Worm (Caenorhabditis elegans): ENCODE results near the gene F10E7.9.
"Not testable (repeated sequence)": the region's sequence is repeated elsewhere in the genome, so short reads cannot be mapped to it uniquely, and the experiment has no call there.

F10E7.9 gene

DNA sequence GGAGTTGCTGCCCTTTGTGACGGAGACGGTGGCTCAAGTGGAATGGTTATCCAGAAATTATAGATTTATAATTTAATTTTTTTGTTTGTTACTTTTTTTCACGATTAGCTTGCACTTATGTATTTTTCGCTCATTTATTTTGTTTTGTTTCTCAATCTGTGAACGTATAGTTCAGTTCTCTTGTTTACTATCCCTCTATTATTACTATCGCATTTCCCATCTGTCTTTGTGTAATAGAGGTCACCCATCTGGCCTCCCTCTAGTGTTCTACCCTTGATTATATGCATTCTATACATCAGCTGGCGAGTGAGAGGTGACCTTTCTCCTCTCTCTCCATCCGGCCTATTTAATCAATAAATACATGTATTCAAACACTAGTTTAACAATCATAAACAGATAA lies 25.8 kb downstream of the F10E7.9 start, which contains the start of the genes T02G5.14 and T02G5.15:
Gene T02G5.14, plus strand, starts transcription at position 301 of the 400 bp plus-strand sequence.
Gene T02G5.15, plus strand, starts transcription at position 301 of the 400 bp plus-strand sequence.
- not testable (repeated sequence) for TF ChIP-seq flt-1 (GFP tag; IDR thresholded peaks at IDR 0.05); B0310.2 (tag; optimal IDR thresholded peaks at IDR 0.05); tbx-37 (GFP tag; conservative IDR thresholded peaks at IDR 0.05)

DNA sequence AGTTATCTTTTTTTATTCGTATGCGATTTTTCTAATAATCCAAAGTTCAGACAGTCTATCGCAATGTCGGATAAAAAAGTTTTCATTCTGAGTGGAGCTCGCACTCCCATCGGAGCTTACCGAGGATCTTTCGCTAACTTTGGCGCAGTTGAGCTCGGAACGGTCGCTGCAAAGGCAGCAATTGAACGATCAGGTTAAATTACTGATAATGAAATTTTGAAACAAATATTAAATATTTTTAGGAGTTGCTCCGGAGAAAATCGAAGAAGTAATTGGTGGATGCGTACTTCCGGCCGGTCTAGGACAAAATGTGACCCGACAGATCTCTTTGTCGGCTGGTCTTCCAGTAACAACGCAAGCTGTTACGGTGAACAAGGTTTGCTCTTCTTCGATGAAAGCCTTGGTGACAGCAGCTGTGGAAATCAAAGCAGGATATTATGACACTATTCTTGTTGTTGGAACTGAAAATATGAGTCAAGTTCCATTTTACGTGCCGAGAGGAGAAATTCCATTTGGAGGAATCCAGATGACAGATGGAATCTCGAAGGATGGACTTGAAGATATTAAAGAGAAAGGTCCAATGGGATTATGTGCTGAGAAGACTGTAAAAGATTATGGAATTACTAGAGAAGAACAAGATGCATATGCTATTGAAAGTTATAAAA lies 34.2 kb downstream of the F10E7.9 start, which contains the start of gene T02G5.7:
Gene T02G5.7, plus strand, starts transcription at position 51 of the 665 bp plus-strand sequence.
- no peak for TF ChIP-seq F13C5.2 (tag; optimal IDR thresholded peaks at IDR 0.05)
- TF ChIP-seq flt-1 (GFP tag; IDR thresholded peaks at IDR 0.05), result no peak
- TF ChIP-seq tbx-11 (GFP tag; IDR thresholded peaks at IDR 0.05), result no peak
- no peak for TF ChIP-seq aly-1 (tag; optimal IDR thresholded peaks at IDR 0.05)
- no peak for TF ChIP-seq hnd-1 (tag; optimal IDR thresholded peaks at IDR 0.05)
- TF ChIP-seq ama-1 (optimal IDR thresholded peaks at IDR 0.05), result no peak
- no peak for TF ChIP-seq sea-1 (GFP tag; conservative IDR thresholded peaks at IDR 0.05)
- no peak for TF ChIP-seq ets-7 (tag; optimal IDR thresholded peaks at IDR 0.05)
- TF ChIP-seq tra-4 (tag; optimal IDR thresholded peaks at IDR 0.05), result no peak
- TF ChIP-seq tbx-37 (GFP tag; conservative IDR thresholded peaks at IDR 0.05), result no peak
- TF ChIP-seq B0310.2 (tag; optimal IDR thresholded peaks at IDR 0.05), result no peak
- no peak for TF ChIP-seq pes-1 (GFP tag; IDR thresholded peaks at IDR 0.05)
- no peak for TF ChIP-seq scrt-1 (GFP tag; IDR thresholded peaks at IDR 0.05)
- TF ChIP-seq ceh-36 (tag; optimal IDR thresholded peaks at IDR 0.05), result no peak
- no peak for TF ChIP-seq hmbx-1 (tag; optimal IDR thresholded peaks at IDR 0.05)
- no peak for TF ChIP-seq ceh-13 (GFP tag; optimal IDR thresholded peaks at IDR 0.05)
- no peak for TF ChIP-seq hmg-4 (GFP tag; optimal IDR thresholded peaks at IDR 0.05)

DNA sequence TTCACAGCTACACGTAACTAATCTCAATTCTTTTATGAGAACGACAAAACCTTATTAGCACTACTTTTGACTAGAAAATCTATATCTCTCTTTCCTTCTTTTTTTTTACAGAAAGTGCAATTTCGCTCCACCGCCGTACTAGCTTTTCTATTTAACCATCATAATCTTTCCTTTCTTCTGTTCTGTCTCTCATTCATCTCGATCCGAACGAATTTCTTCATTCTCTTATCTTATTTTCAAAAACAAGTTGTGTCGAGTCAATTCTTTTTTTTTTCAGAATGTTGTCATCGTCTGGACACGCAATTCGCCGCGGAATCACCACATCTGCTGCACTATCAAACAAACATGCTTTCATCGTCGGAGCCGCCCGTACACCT lies 36.3 kb downstream of the F10E7.9 start, which contains the start of gene kat-1:
Gene kat-1, plus strand, starts transcription at position 278 of the 377 bp plus-strand sequence.
- TF ChIP-seq ama-1 (optimal IDR thresholded peaks at IDR 0.05) (no peak), ceh-13 (GFP tag; optimal IDR thresholded peaks at IDR 0.05) (no peak), sea-1 (GFP tag; conservative IDR thresholded peaks at IDR 0.05) (no peak), ceh-36 (tag; optimal IDR thresholded peaks at IDR 0.05) (no peak), hmg-4 (GFP tag; optimal IDR thresholded peaks at IDR 0.05) (no peak), pes-1 (GFP tag; IDR thresholded peaks at IDR 0.05) (no peak), tbx-37 (GFP tag; conservative IDR thresholded peaks at IDR 0.05) (no peak), B0310.2 (tag; optimal IDR thresholded peaks at IDR 0.05) (no peak), ets-7 (tag; optimal IDR thresholded peaks at IDR 0.05) (no peak)

DNA sequence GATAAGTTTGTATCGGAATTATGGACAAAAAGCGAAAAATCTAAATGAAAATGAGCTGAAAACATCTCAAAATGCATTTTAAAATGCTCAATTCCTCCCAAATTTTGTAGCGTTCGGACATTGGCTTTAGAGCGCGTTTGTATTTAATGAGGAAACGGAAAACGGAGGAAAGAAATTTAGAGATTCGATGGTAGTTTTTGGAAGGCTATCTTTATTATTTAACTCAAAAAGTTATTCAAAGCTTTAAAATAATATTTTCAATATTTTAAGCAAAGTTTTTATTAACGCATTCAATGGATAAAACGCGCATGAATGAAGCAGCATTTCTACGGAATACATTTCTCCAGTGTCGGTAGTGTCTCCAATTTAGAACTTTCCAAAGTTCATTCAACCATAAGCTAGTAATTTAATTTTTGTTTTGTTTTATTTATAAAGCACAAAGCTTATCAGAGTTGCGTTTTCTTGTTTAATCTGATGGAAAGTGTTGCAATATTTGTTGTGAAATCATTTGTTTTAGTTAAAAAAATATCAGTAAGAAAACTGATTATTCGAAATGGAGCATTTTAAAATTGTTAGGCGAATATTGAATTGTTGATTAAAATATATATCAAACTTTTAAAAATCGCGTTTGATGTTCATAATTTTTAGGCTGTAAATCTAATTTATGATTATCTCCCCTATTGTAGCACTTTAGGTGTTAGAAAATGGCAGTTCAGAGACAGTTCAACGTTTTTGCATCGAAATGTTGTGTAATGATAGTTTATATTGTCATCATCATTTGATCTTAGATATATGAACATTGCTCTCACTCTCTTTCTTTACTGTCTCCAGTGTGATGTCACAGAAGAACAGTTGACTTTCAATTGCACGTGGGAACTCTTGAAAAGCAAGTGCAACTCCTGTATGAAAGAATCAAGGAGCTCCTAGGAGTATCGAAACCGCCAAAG lies 37.0 kb downstream of the F10E7.9 start:
- TF ChIP-seq tbx-37 (GFP tag; conservative IDR thresholded peaks at IDR 0.05) (0 out of 2 replicates have a peak, but pooled peaks have one; percentile 19), ets-7 (tag; optimal IDR thresholded peaks at IDR 0.05) (peak; percentile 18), hnd-1 (tag; optimal IDR thresholded peaks at IDR 0.05) (peak; percentile 5), hmg-4 (GFP tag; optimal IDR thresholded peaks at IDR 0.05) (no peak), ceh-13 (GFP tag; optimal IDR thresholded peaks at IDR 0.05) (peak; percentile 5), pes-1 (GFP tag; IDR thresholded peaks at IDR 0.05) (no peak)

DNA sequence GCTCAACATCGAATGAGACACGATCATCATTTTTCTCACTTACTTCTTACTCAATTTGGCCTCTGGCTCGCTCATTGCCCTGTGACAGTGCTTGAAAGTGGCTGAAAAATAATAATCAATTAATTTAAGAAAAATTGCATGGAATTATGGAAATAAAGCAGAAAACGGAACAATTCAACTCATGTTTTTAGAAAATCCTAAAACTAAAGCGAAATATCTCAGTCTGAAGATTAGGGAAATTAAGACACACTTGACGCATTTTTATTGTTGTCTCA lies 37.6 kb downstream of the F10E7.9 start, which contains the start of gene kars-1:
Gene kars-1, minus strand, starts transcription at position 101 of the 275 bp plus-strand sequence.
- TF ChIP-seq tra-4 (tag; optimal IDR thresholded peaks at IDR 0.05) (no peak), tbx-37 (GFP tag; conservative IDR thresholded peaks at IDR 0.05) (no peak), flt-1 (GFP tag; IDR thresholded peaks at IDR 0.05) (no peak), ets-7 (tag; optimal IDR thresholded peaks at IDR 0.05) (no peak), hmg-4 (GFP tag; optimal IDR thresholded peaks at IDR 0.05) (no peak), sea-1 (GFP tag; conservative IDR thresholded peaks at IDR 0.05) (no peak), hmbx-1 (tag; optimal IDR thresholded peaks at IDR 0.05) (no peak), tbx-11 (GFP tag; IDR thresholded peaks at IDR 0.05) (no peak), ceh-13 (GFP tag; optimal IDR thresholded peaks at IDR 0.05) (no peak), scrt-1 (GFP tag; IDR thresholded peaks at IDR 0.05) (no peak)

DNA sequence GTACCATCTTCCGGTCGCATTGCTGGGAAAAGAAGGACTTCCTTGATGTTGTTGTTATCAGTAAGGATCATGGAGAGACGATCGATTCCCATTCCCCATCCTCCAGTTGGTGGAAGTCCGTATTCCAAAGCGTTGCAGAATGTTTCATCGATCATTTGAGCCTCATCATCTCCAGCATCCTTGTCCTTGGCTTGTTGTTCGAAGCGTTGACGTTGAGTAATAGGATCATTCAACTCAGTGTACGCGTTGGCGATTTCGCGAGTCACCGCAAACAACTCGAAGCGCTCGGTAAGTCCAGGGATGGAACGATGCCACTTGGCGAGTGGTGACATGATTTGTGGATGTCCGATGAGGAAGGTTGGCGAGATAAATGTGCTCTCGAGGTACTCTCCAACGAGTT lies 39.4 kb downstream of the F10E7.9 start:
- TF ChIP-seq ceh-13 (GFP tag; optimal IDR thresholded peaks at IDR 0.05) (no peak), tbx-37 (GFP tag; conservative IDR thresholded peaks at IDR 0.05) (no peak), ets-7 (tag; optimal IDR thresholded peaks at IDR 0.05) (no peak), tbx-11 (GFP tag; IDR thresholded peaks at IDR 0.05) (no peak), scrt-1 (GFP tag; IDR thresholded peaks at IDR 0.05) (no peak), F13C5.2 (tag; optimal IDR thresholded peaks at IDR 0.05) (no peak), ama-1 (optimal IDR thresholded peaks at IDR 0.05) (no peak), hnd-1 (tag; optimal IDR thresholded peaks at IDR 0.05) (no peak), pes-1 (GFP tag; IDR thresholded peaks at IDR 0.05) (no peak), tra-4 (tag; optimal IDR thresholded peaks at IDR 0.05) (no peak), hmbx-1 (tag; optimal IDR thresholded peaks at IDR 0.05) (no peak), hmg-4 (GFP tag; optimal IDR thresholded peaks at IDR 0.05) (no peak), B0310.2 (tag; optimal IDR thresholded peaks at IDR 0.05) (no peak), sea-1 (GFP tag; conservative IDR thresholded peaks at IDR 0.05) (no peak)

DNA sequence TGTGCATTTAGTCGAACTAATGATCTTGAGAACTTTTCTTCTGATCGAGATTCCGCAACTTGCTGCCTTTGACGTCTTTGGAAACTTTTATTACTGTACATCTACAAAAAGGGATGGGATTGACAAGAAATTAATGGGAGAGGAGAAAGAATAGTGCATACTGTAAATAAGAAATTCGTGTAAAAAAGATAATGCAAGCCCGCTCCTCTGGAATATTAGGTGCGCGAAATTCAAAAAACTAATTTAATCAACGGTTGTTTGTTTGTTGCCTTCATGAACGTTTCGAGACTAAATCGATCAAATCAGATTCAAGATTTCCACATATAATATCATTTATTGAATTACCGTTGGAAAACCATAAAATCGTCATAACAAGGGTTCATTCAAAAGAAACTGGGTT lies 40.0 kb downstream of the F10E7.9 start, which contains the start of gene him-14:
Gene him-14, minus strand, starts transcription at position 101 of the 400 bp plus-strand sequence.
- TF ChIP-seq ceh-36 (tag; optimal IDR thresholded peaks at IDR 0.05) (no peak), sea-1 (GFP tag; conservative IDR thresholded peaks at IDR 0.05) (no peak), tra-4 (tag; optimal IDR thresholded peaks at IDR 0.05) (no peak), ama-1 (optimal IDR thresholded peaks at IDR 0.05) (no peak), hnd-1 (tag; optimal IDR thresholded peaks at IDR 0.05) (no peak), ets-7 (tag; optimal IDR thresholded peaks at IDR 0.05) (no peak), flt-1 (GFP tag; IDR thresholded peaks at IDR 0.05) (no peak)

Measured in whole organism, early embryonic.